Fruit fly (Drosophila melanogaster) Kc167 (cell line): ENCODE results near the gene wrd.

Experiments
- Myc ChIP-seq: fragments of >200 bp; optimal IDR thresholded peaks from 2 replicates; lab custom pipeline; 2017; ENCODE audit warnings: missing external identifiers
- Sin3A ChIP-seq: fragments of >200 bp; optimal IDR thresholded peaks from 2 replicates; lab custom pipeline; 2018; ENCODE audit warnings: missing external identifiers
- h ChIP-seq: fragments of >200 bp; optimal IDR thresholded peaks from 3 replicates; lab custom pipeline; 2018; ENCODE audit warnings: missing external identifiers
- insv ChIP-seq: fragments of >200 bp; optimal IDR thresholded peaks from 3 replicates; lab custom pipeline; 2018; ENCODE audit warnings: missing external identifiers
- psq ChIP-seq: fragments of >200 bp; optimal IDR thresholded peaks from 2 replicates; lab custom pipeline; 2017; ENCODE audit warnings: missing external identifiers
- ttk ChIP-seq: sonication (Bioruptor generic); optimal IDR thresholded peaks from 2 replicates; lab custom pipeline; 2017; ENCODE audit warnings: missing external identifiers

Gene wrd

DNA sequence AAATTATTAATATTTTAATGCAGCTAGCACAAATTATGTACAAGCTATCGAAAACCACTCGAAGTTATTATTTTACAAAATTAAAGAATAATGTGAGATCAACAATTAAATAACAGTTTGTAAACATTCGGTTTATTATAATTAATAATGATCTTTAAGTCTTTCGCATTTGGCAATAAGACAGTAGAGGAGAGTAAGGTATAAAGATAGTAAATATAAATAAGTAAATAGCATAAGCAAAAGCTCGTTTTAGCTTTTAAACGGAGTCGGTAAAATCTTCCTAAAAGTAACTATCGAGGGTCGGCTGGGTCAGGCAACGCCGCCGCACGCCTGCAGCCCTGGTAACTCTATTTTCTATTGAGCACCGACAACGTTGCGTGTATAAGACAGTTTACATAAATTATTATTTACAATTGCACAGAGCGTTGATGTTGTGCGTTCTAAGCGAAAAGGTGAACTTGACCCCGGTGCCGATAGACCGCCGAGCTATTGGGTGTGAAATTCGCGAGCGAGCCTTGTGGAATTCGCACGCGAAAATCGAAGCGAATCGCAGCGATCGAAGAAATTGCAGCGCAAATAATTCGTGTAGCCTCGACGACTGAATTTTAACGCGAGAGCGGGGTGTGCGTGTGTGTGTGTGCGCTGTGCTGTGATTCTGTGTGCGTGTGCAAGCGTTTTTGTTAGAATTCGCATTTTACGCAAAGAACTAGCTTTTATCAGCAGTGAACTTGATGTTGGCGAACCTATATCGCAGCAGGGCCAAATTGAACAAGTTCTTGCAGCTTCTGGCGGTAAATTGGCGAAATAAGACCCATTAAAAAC is at the start of gene wrd:
Gene wrd, plus strand, starts transcription at position 342 of the 822 bp plus-strand sequence.
- no peak for TF ChIP-seq psq (lab: Kevin White, UChicago)

DNA sequence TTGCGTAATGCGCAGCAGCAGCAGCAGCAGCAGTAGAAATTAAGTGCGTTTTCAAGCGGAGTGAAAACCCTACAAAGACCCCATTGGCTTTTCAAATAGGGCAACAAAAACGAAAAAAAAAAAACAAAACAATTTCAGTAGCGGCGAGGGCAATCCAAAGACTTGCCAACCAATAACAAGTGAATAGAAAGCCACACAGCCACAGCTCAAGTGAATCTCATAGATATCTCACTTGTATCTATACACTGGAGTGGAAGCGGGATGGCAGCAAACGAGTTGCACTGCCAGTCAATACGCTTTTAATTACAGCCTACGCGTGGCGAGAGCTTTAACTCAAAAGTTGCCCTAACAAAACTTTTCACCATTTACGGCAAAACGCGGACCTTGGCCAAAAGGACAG is 49.3 kb upstream of the wrd start:
- TF ChIP-seq ttk (lab: Kevin White, UChicago): no peak
- no peak for TF ChIP-seq Sin3A (lab: Kevin White, UChicago)
- no peak for TF ChIP-seq Myc
- no peak for TF ChIP-seq h
- no peak for TF ChIP-seq insv (lab: Kevin White, UChicago)
- TF ChIP-seq psq (lab: Kevin White, UChicago): no peak

DNA sequence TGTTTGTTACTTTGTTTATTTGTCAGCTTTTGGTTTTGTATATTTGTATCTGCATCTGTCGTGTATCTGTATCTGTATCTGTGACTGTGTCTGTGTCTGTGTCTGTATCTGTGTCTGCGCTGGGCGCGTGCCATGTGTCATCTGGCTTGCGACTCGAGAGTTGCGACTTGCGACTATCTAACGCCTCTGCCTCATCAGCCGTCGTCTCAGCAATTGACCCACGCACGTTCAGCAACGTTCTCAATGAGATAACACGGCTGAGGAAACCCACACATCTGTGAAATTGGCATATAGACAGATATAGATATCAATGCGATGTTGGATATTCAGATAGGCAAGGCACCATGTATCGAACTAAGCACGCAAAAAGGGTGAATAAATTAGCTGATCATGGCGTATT is 48.9 kb upstream of the wrd start:
- TF ChIP-seq psq (lab: Kevin White, UChicago) (no peak), Myc (no peak), insv (lab: Kevin White, UChicago) (no peak), ttk (lab: Kevin White, UChicago) (no peak), h (no peak), Sin3A (lab: Kevin White, UChicago) (no peak)

DNA sequence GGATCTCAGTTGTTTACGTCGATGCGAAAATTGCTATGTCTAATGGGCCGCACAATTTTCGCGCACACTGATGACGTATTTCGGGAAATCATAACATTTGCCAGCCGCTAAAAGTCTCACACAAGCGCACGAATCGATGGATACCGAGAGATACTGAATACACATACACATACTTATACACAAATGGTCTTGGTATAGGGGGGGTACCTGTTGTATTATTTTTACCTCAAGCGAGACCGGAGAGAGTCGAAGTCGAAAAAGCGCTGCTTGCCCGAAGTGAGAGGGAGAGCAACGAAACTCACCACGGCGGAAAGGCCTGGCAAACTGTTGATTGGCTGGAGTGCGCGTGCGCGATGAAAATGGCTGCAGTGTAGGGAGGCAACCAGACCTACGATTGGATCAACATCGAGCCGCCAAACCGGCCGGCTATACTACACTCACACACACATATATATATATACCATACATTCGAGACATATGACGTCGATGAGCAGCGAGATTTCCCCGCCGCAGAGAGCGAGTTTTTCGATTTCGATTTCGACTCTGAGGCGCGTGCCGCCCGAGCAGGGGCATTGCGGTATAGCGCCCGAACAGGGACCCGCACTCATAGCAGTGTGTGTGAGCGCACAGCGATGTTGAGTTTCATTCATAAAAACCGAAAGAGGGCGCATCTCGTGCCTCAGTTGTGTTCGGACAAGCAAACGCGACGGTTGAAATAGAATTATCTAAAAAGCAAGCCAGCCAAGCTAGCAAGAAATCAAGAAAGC is 46.0 kb upstream of the wrd start:
- no peak for TF ChIP-seq Sin3A (lab: Kevin White, UChicago)
- TF ChIP-seq ttk (lab: Kevin White, UChicago): no peak
- no peak for TF ChIP-seq h
- no peak for TF ChIP-seq insv (lab: Kevin White, UChicago)

DNA sequence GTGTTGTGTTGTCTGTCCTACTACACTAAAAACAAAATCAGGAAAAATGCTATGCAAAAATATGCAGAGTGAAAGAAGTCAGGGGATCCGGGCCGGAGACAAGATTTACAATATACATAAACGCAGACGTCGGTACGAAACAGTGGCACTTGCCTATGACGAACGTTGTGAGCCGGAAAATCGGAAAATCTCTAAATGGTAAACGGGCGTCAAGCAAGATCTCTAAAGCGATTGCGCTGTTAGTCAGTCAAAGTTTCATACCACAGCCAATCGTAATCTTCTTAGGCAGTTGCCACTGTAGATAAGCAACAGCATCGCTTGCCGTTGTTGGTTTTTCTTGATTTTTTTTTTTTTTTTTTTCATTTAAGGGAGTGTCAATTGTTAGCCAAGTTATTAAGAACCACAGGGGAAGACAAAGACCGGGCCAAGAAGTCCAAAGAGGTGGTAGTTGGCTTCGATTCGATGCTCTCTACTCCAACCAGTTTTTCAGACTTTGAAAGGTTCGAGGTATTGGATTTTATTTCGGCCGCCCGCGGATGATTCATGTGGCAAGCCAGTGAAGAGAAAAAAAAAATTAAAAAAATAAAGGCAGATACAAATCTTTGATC is 42.4 kb upstream of the wrd start:
- no peak for TF ChIP-seq ttk (lab: Kevin White, UChicago)
- no peak for TF ChIP-seq Sin3A (lab: Kevin White, UChicago)
- TF ChIP-seq h: no peak
- TF ChIP-seq Myc: no peak
- no peak for TF ChIP-seq insv (lab: Kevin White, UChicago)
- no peak for TF ChIP-seq psq (lab: Kevin White, UChicago)

DNA sequence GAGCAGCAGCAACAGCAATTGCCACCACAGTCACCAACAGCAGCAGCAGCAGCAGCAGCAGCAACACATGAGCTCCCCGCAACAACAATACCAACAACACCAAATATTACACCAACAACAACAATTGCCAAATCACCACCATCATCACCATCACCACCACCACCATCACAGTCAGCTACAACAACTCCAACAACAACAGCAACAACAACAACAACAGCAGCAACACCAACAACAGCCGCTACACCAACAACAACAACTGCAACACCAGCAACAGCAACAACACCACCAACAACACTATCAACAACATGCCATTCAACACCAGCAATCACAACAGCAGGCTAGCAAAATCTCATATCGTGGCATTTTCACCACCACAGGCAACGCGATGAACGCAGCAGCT is 36.8 kb upstream of the wrd start:
- TF ChIP-seq psq (lab: Kevin White, UChicago) (no peak), h (no peak), ttk (lab: Kevin White, UChicago) (no peak), Sin3A (lab: Kevin White, UChicago) (no peak), Myc (no peak)

DNA sequence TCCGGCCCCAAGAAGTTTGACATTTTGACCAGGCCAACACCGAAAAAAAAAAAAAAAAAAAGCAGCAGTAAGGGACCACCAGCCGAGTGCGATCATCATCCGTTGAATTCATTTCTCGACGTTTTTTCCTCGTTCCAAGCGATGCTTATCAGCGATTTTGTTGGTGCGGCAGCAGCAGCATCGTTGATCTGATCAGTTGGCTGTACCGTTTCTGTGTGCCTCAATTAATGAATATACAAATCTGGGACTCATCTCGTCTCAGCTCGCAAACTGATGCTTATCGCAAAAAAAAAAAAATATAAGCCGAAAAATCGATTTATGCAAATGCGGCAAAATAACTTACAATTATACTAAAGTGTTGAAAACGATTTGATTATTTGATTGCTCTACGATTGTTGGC is 22.7 kb upstream of the wrd start:
- TF ChIP-seq Myc (no peak), insv (lab: Kevin White, UChicago) (no peak), psq (lab: Kevin White, UChicago) (no peak)

DNA sequence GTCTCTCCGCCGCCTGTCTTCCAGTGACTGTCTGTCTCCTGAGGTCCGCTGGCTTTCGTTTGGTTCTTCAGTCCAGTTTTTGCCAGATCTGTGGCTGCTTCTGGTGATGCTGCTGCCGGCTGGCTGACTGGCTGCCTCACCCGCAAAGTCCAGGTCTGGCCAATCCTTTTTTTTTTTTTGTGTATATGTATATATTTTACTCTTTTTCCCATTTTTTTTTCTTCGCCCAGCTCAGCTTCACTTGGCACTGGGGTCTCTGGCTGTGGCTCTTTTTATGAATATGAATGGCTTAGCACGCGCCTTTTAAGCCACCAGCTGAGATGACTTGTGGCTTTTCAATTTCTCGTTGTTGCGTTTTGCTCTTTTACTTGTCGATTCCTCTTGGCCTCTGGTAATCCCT is 20.9 kb upstream of the wrd start:
- no peak for TF ChIP-seq psq (lab: Kevin White, UChicago)

DNA sequence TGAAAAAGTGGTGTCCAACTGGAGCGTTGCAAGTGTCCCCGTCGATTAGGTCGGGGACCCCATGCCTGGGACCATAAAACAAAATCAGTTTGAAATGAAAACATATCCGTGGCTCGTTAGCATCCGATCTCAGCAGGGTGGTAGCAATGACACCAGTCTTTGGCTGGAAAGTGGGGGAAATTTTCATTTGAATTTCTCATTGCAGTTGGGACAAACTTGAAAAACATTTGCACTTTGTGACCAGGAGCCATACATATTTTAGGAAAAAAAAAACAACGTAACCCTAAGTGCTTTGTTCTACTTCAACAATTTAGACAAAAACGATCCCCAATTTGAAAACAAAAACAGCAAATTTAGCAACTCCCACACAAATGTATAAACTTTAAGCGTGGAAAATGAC is 15.7 kb upstream of the wrd start, which contains the start of gene CG14316:
Gene CG14316, plus strand, starts transcription at position 301 of the 400 bp plus-strand sequence.
- TF ChIP-seq h (no peak), ttk (lab: Kevin White, UChicago) (no peak), insv (lab: Kevin White, UChicago) (no peak), Sin3A (lab: Kevin White, UChicago) (no peak), psq (lab: Kevin White, UChicago) (no peak), Myc (no peak)

DNA sequence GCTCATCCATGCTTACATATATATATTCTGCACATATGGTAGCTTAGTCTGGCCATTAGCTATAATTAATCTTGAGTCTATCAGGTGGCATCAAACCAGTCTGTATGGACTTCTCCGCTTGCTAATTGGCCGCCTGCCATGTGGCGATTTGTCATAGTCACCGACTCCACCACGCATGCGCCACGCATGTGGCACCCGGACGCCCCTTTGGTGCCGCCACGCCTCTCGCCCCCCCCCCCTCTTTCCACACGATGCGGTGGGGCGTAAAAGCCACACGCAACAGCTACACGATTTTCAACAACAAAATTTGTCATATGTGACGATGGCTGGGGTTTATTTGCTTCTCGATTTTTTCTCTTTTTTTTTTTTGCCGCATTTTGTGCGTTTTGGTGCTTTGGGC is 13.9 kb upstream of the wrd start:
- TF ChIP-seq ttk (lab: Kevin White, UChicago) (no peak), Sin3A (lab: Kevin White, UChicago) (no peak), psq (lab: Kevin White, UChicago) (no peak), Myc (no peak), insv (lab: Kevin White, UChicago) (no peak)

DNA sequence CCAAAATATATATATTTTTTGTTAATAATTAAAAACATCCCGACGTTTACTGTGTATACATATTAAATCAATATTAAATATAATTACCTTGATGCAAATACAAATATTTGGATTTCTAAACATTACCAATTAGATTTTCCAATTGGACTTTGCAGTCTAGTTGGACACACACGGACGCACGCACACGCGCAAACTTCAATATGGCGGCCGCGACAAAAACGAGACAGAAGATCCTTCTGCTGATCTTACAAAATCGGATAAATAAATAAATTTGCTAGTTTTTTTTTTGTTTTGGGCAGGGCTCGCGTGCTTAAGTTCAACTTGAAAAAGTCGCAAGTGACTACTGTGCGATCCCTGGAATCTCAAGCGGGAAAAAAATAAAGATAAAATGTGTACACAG is 10.9 kb upstream of the wrd start:
- TF ChIP-seq ttk (lab: Kevin White, UChicago) (no peak), Myc (no peak), psq (lab: Kevin White, UChicago) (no peak), Sin3A (lab: Kevin White, UChicago) (no peak)

DNA sequence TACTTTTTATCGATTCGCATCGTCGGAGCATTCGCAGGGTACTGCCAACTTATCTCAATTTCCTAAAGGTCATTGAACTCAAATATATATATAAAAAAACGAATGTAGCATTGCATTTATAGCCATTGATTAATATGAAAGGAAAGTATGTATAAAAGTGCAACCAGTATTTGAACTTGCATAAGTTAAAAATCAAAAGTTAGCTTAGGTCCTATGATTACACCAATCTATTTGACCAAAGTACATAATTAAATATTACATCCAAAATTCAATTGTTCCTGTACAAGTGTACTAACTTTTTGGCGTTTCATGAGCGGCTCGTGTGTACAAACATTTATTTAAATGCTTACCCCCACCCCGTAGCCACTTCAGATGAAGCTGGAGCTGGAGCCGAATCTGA is 10.1 kb upstream of the wrd start:
- TF ChIP-seq Myc: no peak
- TF ChIP-seq insv (lab: Kevin White, UChicago): no peak
- TF ChIP-seq h: no peak
- TF ChIP-seq psq (lab: Kevin White, UChicago): no peak
- no peak for TF ChIP-seq Sin3A (lab: Kevin White, UChicago)
- TF ChIP-seq ttk (lab: Kevin White, UChicago): no peak
